Worm (Caenorhabditis elegans) whole organism, L3 larva: ENCODE results near the gene srt-12.

Source experiments
- ZK546.5 ChIP-seq: sonication (generic microtip); optimal IDR thresholded peaks from 2 replicates; lab custom pipeline; 2017; ENCODE audit warnings: missing biosample characterization, missing genetic modification characterization
- ama-1 ChIP-seq: fragments of 150-350 bp; optimal IDR thresholded peaks from 2 replicates; lab custom pipeline; 2018
- ceh-28 ChIP-seq: fragments of 150-350 bp; optimal IDR thresholded peaks from 2 replicates; lab custom pipeline; 2014; ENCODE audit warnings: missing biosample characterization, missing genetic modification reagents, missing genetic modification characterization
- daf-12 ChIP-seq: fragments of 150-350 bp; optimal IDR thresholded peaks from 2 replicates; lab custom pipeline; 2014; ENCODE audit warnings: missing biosample characterization, missing genetic modification reagents, missing genetic modification characterization
- hmg-11 ChIP-seq: sonication (generic microtip); optimal IDR thresholded peaks from 2 replicates; lab custom pipeline; 2016; ENCODE audit warnings: missing genetic modification characterization, missing compliant biosample characterization
- jun-1 ChIP-seq: fragments of 150-350 bp; optimal IDR thresholded peaks from 2 replicates; lab custom pipeline; 2014; ENCODE audit warnings: missing biosample characterization, missing genetic modification reagents, missing genetic modification characterization
- lin-39 ChIP-seq: fragments of 150-350 bp; optimal IDR thresholded peaks from 2 replicates; lab custom pipeline; 2018; ENCODE audit warnings: missing biosample characterization, missing genetic modification reagents, missing genetic modification characterization
- mml-1 ChIP-seq: fragments of 150-350 bp; sonication (generic microtip); optimal IDR thresholded peaks from 3 replicates; lab custom pipeline; 2014; ENCODE audit warnings: missing biosample characterization, missing genetic modification characterization
- nhr-11 ChIP-seq: fragments of 150-350 bp; optimal IDR thresholded peaks from 2 replicates; lab custom pipeline; 2014; ENCODE audit warnings: missing biosample characterization, missing genetic modification characterization
- nhr-237 ChIP-seq: fragments of 150-350 bp; optimal IDR thresholded peaks from 2 replicates; lab custom pipeline; 2014; ENCODE audit warnings: missing biosample characterization, missing genetic modification characterization
- snpc-4 ChIP-seq: fragments of 150-350 bp; optimal IDR thresholded peaks from 2 replicates; lab custom pipeline; 2014; ENCODE audit warnings: missing biosample characterization, missing genetic modification characterization
- unc-39 ChIP-seq: sonication (generic microtip); optimal IDR thresholded peaks from 4 replicates; lab custom pipeline; 2017; ENCODE audit warnings: missing biosample characterization, missing genetic modification characterization
- unc-62 ChIP-seq: fragments of 150-350 bp; sonication (generic microtip); optimal IDR thresholded peaks from 4 replicates; lab custom pipeline; 2014; ENCODE audit warnings: missing biosample characterization, missing genetic modification reagents, missing genetic modification characterization
- ztf-4 ChIP-seq: fragments of 150-350 bp; optimal IDR thresholded peaks from 2 replicates; lab custom pipeline; 2014; ENCODE audit warnings: missing biosample characterization, missing genetic modification characterization

- no peak for TF ChIP-seq unc-39 (tag; lab: Kevin White, UChicago)
- TF ChIP-seq ama-1 = no peak
- no peak for TF ChIP-seq ZK546.5 (tag; lab: Kevin White, UChicago)
- no peak for TF ChIP-seq daf-12 (tag; lab: Kevin White, UChicago)
- TF ChIP-seq jun-1 (tag; lab: Kevin White, UChicago) = no peak
- no peak for TF ChIP-seq ceh-28 (tag; lab: Kevin White, UChicago)
- TF ChIP-seq unc-62 (GFP tag; lab: Kevin White, UChicago) = no peak
- no peak for TF ChIP-seq lin-39
- no peak for TF ChIP-seq snpc-4 (tag; lab: Kevin White, UChicago)
- no peak for TF ChIP-seq nhr-237
- TF ChIP-seq mml-1 (tag; lab: Kevin White, UChicago) = no peak
- TF ChIP-seq hmg-11 (tag; lab: Kevin White, UChicago) = no peak
- TF ChIP-seq nhr-11 (tag; lab: Kevin White, UChicago) = no peak
- no peak for TF ChIP-seq ztf-4 (tag; lab: Kevin White, UChicago)
Measured at ce11 chrV:4273372-4273771, 31.0 kb upstream of the srt-12 start.
